Worm (Caenorhabditis elegans): ENCODE data around the gene mgl-1.

DNA sequence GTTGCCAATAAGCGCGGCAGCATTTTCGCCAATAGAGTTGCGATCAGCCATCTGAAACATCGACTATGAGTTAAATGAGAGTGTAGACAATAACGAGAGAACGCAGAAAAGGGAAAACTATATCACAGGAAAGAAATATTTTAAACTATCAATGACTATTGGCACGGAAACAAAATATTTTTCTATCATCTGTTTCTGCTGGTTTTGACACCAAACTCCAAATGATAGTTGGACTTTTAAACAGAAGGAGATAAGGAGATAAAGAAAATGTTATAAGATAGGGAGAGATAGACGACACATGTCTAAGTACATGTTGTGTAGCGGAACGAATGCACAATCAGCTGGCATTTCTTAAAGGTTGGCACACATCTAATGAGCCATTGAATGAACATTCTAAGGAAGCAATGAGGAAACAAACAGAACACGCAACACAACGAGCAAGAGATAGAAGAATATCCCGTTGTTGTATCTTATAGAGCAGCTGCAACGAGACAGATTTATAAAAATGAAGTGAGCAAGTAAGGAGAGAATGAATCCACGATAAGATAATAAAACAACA is 21.5 kb downstream of the mgl-1 start, which contains the start of gene cysl-1:
- TF ChIP-seq W03F9.2 (tag; optimal IDR thresholded peaks at IDR 0.05) = no peak
- TF ChIP-seq dao-5 (tag; optimal IDR thresholded peaks at IDR 0.05) = no peak
- TF ChIP-seq him-1 (tag; optimal IDR thresholded peaks at IDR 0.05) = no peak
